Worm (Caenorhabditis elegans) whole organism, L3 larva: ENCODE results near the gene svh-1.

Source experiments
- ama-1 ChIP-seq: fragments of 150-350 bp; optimal IDR thresholded peaks from 2 replicates; lab custom pipeline; 2018
- ceh-82 ChIP-seq: fragments of 150-350 bp; optimal IDR thresholded peaks from 2 replicates; lab custom pipeline; 2014; ENCODE audit warnings: missing biosample characterization, missing genetic modification characterization
- elt-1 ChIP-seq: fragments of 150-350 bp; optimal IDR thresholded peaks from 2 replicates; lab custom pipeline; 2014; ENCODE audit warnings: missing biosample characterization, missing genetic modification characterization
- fkh-10 ChIP-seq: sonication (generic microtip); optimal IDR thresholded peaks from 2 replicates; lab custom pipeline; 2017; ENCODE audit warnings: missing biosample characterization, missing genetic modification reagents, missing genetic modification characterization
- lin-15B ChIP-seq: fragments of 150-350 bp; optimal IDR thresholded peaks from 2 replicates; lab custom pipeline; 2014; ENCODE audit warnings: missing biosample characterization, missing genetic modification characterization
- lin-39 ChIP-seq: fragments of 150-350 bp; optimal IDR thresholded peaks from 2 replicates; lab custom pipeline; 2018; ENCODE audit warnings: missing biosample characterization, missing genetic modification reagents, missing genetic modification characterization
- nfya-1 ChIP-seq: sonication (generic microtip); optimal IDR thresholded peaks from 2 replicates; lab custom pipeline; 2017; ENCODE audit warnings: missing genetic modification characterization, mild to moderate bottlenecking, missing compliant biosample characterization, antibody characterized with exemption, moderate library complexity; ENCODE audit not compliant: insufficient read depth
- nhr-43 ChIP-seq: sonication (generic microtip); optimal IDR thresholded peaks from 2 replicates; lab custom pipeline; 2016; ENCODE audit warnings: mild to moderate bottlenecking, missing genetic modification characterization, missing compliant biosample characterization; ENCODE audit not compliant: poor library complexity, severe bottlenecking
- nhr-76 ChIP-seq: fragments of 150-350 bp; sonication (generic microtip); optimal IDR thresholded peaks from 5 replicates; lab custom pipeline; 2014; ENCODE audit warnings: missing biosample characterization, missing genetic modification characterization
- pha-4 ChIP-seq: fragments of 150-350 bp; optimal IDR thresholded peaks from 2 replicates; lab custom pipeline; 2014; ENCODE audit warnings: missing biosample characterization, missing genetic modification reagents, missing genetic modification characterization
- snpc-4 ChIP-seq: fragments of 150-350 bp; optimal IDR thresholded peaks from 2 replicates; lab custom pipeline; 2014; ENCODE audit warnings: missing biosample characterization, missing genetic modification characterization
- tbx-2 ChIP-seq: sonication (generic microtip); optimal IDR thresholded peaks from 2 replicates; lab custom pipeline; 2016; ENCODE audit warnings: mild to moderate bottlenecking, missing genetic modification characterization, missing compliant biosample characterization
- unc-62 ChIP-seq: fragments of 150-350 bp; sonication (generic microtip); optimal IDR thresholded peaks from 4 replicates; lab custom pipeline; 2014; ENCODE audit warnings: missing biosample characterization, missing genetic modification reagents, missing genetic modification characterization

ce11 chrIV:8188421-8189112, 17.8 kb upstream of the svh-1 start:
- TF ChIP-seq nfya-1 = no peak
- no peak for TF ChIP-seq elt-1 (tag; lab: Kevin White, UChicago)
- TF ChIP-seq nhr-76 (tag; lab: Kevin White, UChicago) = no peak
- no peak for TF ChIP-seq unc-62 (GFP tag; lab: Kevin White, UChicago)
- no peak for TF ChIP-seq ama-1 (lab: Kevin White, UChicago)
- TF ChIP-seq lin-15B = no peak
- TF ChIP-seq tbx-2 = no peak
- no peak for TF ChIP-seq ceh-82 (tag; lab: Kevin White, UChicago)
- no peak for TF ChIP-seq snpc-4 (tag; lab: Kevin White, UChicago)
- no peak for TF ChIP-seq nhr-43 (tag; lab: Kevin White, UChicago)
- no peak for TF ChIP-seq fkh-10
- no peak for TF ChIP-seq lin-39 (tag; lab: Kevin White, UChicago)
- no peak for TF ChIP-seq pha-4
